Worm (Caenorhabditis elegans): ENCODE results near the gene tpa-1.

tpa-1 gene

DNA sequence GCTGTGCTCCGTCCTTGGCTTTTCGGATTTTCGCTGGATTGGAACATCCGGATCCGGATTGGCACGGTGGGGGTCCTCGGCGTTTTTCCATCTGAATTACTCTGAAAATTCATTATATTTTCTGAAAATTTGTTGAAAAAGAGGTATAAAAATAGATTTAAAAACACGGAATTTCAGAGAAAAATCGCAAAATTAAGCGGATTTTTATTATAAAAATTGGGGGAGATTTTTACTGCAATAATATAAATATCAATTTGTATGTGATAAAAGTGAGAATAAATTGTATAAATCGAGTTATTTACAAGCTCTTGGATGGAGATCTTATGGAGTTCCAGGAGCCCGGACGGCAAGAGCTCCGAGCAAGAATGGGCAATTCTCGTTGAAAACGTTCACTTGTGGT, 29.8 kb downstream of the tpa-1 start, which contains the start of gene tut-1:
TSS of gene tut-1 (minus strand) at position 101 of the 400 bp plus-strand sequence.
- TF ChIP-seq snpc-4 (tag; optimal IDR thresholded peaks at IDR 0.05) (no peak), mep-1 (tag; optimal IDR thresholded peaks at IDR 0.05) (no peak), elt-1 (tag; optimal IDR thresholded peaks at IDR 0.05; ENCODE audit: borderline replicate concordance, insufficient read depth) (no peak), mab-5 (tag; optimal IDR thresholded peaks at IDR 0.05) (no peak), nhr-237 (tag; optimal IDR thresholded peaks at IDR 0.05) (no peak), nhr-76 (tag; optimal IDR thresholded peaks at IDR 0.05) (no peak), ham-2 (GFP tag; optimal IDR thresholded peaks at IDR 0.05) (no peak), sem-2 (GFP tag; optimal IDR thresholded peaks at IDR 0.05) (no peak), nhr-28 (tag; optimal IDR thresholded peaks at IDR 0.05) (no peak)

DNA sequence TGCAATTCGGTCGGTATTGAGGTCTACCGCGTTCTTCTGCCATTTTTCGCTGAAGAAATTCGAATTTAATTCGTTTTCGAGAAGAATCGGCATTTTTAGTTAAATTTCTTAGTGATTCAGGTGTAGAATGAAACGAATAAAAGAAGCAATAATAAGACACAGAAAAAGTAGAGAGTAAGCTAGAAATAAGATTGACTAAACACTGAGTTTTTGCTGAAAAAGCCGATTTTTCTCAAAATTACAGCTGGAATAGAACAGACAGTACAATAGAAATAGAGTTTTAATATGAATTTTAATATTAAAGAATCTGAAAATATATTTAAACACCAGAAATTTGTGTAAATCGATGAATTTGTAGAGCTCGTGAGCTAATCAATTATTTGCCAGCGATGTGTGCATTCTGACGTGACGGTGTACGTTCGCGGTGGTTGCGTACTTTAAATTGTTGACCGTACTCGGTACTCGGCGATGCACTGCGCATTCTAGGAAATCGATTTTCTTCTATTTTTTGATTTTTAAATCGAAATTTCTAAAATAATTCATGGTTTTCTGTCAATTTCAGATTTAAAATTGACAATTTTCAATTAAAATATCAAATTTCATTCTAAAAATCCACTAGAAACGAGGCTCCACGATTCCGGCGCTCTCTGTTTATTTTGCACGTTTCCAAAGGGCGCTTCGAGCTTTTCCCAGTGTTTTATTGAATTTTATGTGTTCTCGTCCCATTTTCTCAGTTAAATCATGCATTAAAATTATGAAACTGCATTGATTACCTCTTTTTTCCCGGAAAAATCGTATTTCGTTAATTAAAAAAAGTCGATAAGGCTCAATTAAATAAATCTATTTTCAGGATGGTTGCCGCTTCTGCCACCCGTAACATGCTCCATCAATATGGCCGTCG, 34.4 kb downstream of the tpa-1 start, which contains the start of the genes grld-1 and cox-6C:
TSS of gene grld-1 (minus strand) at position 51 of the 901 bp plus-strand sequence.
TSS of gene cox-6C (plus strand) at position 851 of the 901 bp plus-strand sequence.
- TF ChIP-seq elt-3 (tag; optimal IDR thresholded peaks at IDR 0.05) = no peak
- TF ChIP-seq ham-2 (GFP tag; optimal IDR thresholded peaks at IDR 0.05) = no peak
- no peak for TF ChIP-seq blmp-1 (tag; optimal IDR thresholded peaks at IDR 0.05)
- no peak for TF ChIP-seq nhr-12 (tag; optimal IDR thresholded peaks at IDR 0.05)
- no peak for TF ChIP-seq pha-4 (tag; optimal IDR thresholded peaks at IDR 0.05)
- peak; percentile 84 for TF ChIP-seq mep-1 (tag; optimal IDR thresholded peaks at IDR 0.05)
- no peak for TF ChIP-seq unc-39 (tag; optimal IDR thresholded peaks at IDR 0.05)
- TF ChIP-seq ceh-39 (tag; optimal IDR thresholded peaks at IDR 0.05) = peak; percentile 19
- TF ChIP-seq lin-13 (tag; optimal IDR thresholded peaks at IDR 0.05) = peak; percentile 66
- peak; percentile 25 for TF ChIP-seq ceh-83 (GFP tag; optimal IDR thresholded peaks at IDR 0.05)
- TF ChIP-seq drap-1 (GFP tag; optimal IDR thresholded peaks at IDR 0.05) = peak; percentile 34
- no peak for TF ChIP-seq bed-3 (GFP tag; optimal IDR thresholded peaks at IDR 0.05)
- TF ChIP-seq sptf-1 (tag; optimal IDR thresholded peaks at IDR 0.05) = no peak
- TF ChIP-seq nhr-237 (tag; optimal IDR thresholded peaks at IDR 0.05) = peak; percentile 18
- TF ChIP-seq zip-8 (tag; optimal IDR thresholded peaks at IDR 0.05) = no peak
- TF ChIP-seq ceh-43 (GFP tag; optimal IDR thresholded peaks at IDR 0.05) = peak; percentile 8
- TF ChIP-seq lsy-2 (tag; optimal IDR thresholded peaks at IDR 0.05) = peak; percentile 94
- TF ChIP-seq ces-1 (GFP tag; optimal IDR thresholded peaks at IDR 0.05) = peak; percentile 49
- TF ChIP-seq unc-120 (tag; optimal IDR thresholded peaks at IDR 0.05; ENCODE audit: poor library complexity, severe bottlenecking) = peak; percentile 81
- no peak for TF ChIP-seq mab-5 (tag; optimal IDR thresholded peaks at IDR 0.05)
- TF ChIP-seq sem-2 (GFP tag; optimal IDR thresholded peaks at IDR 0.05) = no peak
- TF ChIP-seq cnd-1 (tag; optimal IDR thresholded peaks at IDR 0.05) = no peak

DNA sequence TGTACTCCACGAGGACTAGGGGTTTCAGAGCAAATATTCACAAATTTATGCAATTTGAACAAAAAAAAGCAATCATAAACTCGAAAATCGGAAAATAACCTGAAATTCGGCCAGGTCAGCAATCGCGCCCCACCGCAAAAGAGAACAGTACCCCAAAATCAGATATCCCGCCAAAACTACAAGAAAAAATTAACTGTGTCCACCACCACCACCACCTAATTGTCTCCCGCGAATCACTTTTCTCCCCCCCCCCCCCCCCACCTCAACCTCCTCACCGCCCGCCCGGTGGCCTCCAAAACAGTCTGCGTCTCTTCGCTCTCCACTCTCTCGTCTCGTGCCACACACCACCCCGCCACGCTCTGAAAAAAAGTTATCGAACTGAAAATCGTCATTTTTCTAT, 36.7 kb downstream of the tpa-1 start:
- peak; percentile 50 for TF ChIP-seq M03D4.4 (tag; optimal IDR thresholded peaks at IDR 0.05)
- TF ChIP-seq unc-120 (tag; optimal IDR thresholded peaks at IDR 0.05; ENCODE audit: poor library complexity, severe bottlenecking) = no peak
- TF ChIP-seq nhr-2 (tag; optimal IDR thresholded peaks at IDR 0.05) = no peak
- peak; percentile 28 for TF ChIP-seq drap-1 (GFP tag; optimal IDR thresholded peaks at IDR 0.05)
- no peak for TF ChIP-seq elt-3 (tag; optimal IDR thresholded peaks at IDR 0.05)
- no peak for TF ChIP-seq tbx-8 (GFP tag; optimal IDR thresholded peaks at IDR 0.05)
- TF ChIP-seq nhr-12 (tag; optimal IDR thresholded peaks at IDR 0.05) = no peak
- TF ChIP-seq ceh-43 (GFP tag; optimal IDR thresholded peaks at IDR 0.05) = peak; percentile 32
- TF ChIP-seq pha-4 (tag; optimal IDR thresholded peaks at IDR 0.05) = no peak
- TF ChIP-seq mep-1 (tag; optimal IDR thresholded peaks at IDR 0.05) = no peak
- peak; percentile 51 for TF ChIP-seq ceh-83 (GFP tag; optimal IDR thresholded peaks at IDR 0.05)
- TF ChIP-seq sem-2 (GFP tag; optimal IDR thresholded peaks at IDR 0.05) = peak; percentile 2
- TF ChIP-seq mls-2 (tag; optimal IDR thresholded peaks at IDR 0.05) = peak; percentile 60
- no peak for TF ChIP-seq zip-8 (tag; optimal IDR thresholded peaks at IDR 0.05)
- TF ChIP-seq sptf-1 (tag; optimal IDR thresholded peaks at IDR 0.05) = peak; percentile 70

DNA sequence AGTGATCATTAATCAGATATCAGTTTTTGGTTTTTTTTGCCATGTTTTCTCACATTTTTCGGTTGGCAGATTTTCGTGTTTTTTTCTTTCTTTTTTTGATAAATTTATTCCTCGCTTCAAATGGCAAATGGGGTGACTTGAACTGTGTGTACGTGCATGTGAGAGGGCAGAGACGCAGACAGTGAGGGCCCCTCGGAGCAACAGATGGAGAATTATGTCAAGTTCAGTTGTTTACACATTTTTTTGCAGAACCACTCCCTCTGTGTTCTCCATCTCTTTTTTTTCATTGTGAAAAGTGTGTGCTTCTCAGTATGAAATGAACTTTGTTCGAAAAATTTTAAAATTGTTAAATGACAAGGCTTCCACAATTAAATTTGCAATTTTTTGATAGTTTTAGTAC, 38.4 kb downstream of the tpa-1 start:
- TF ChIP-seq bed-3 (GFP tag; optimal IDR thresholded peaks at IDR 0.05) (no peak), lin-32 (GFP tag; optimal IDR thresholded peaks at IDR 0.05) (peak; percentile 54), ceh-39 (tag; optimal IDR thresholded peaks at IDR 0.05) (no peak), hlh-1 (tag; optimal IDR thresholded peaks at IDR 0.05) (no peak), lsy-2 (tag; optimal IDR thresholded peaks at IDR 0.05) (no peak), cnd-1 (tag; optimal IDR thresholded peaks at IDR 0.05) (peak; percentile 38), ceh-43 (GFP tag; optimal IDR thresholded peaks at IDR 0.05) (no peak)

Data from whole organism, mixed stage, embryonic.